Worm (Caenorhabditis elegans) whole organism, midembryonic: Measurements from ENCODE around the gene F10E9.3.

Experiments
- flt-1 ChIP-seq: fragments of 200-800 bp; sonication (Bioruptor generic); IDR thresholded peaks from 2 replicates; pipeline ENCODE4 v1.3.6; 2022; ENCODE audit warnings: missing genetic modification characterization, missing compliant biosample characterization
- klf-2 ChIP-seq: fragments of 200-800 bp; sonication (Bioruptor generic); conservative IDR thresholded peaks from 2 replicates; pipeline ENCODE4 v1.3.6; 2022; ENCODE audit warnings: missing genetic modification reagents, missing genetic modification characterization, missing compliant biosample characterization

DNA sequence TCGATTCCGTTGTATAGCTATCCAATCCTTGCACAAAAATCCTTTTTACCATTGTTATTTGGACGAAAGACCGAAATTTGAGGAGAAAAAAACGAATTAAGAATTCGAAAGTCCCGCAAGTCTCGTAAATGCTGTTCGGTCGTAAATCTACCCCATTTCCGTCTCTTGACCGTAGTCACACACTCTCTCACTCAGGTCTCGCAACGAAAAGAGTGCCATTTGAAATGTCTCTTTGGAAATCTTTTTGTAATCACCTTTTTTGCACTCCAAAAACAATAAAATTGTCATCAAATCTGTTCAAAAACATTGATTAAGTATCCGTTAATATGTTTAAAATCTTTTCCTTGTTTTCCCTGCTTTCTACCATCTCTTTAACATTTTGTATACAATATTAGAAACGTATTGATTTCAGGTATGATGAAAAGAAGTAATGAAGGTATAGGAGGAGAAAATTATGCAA lies 47.4 kb downstream of the F10E9.3 start, which contains the start of the genes R05D3.8 and rfp-1:
- TF ChIP-seq klf-2 (no peak), flt-1 (GFP tag; lab: Robert Waterston, UW) (no peak)
